Fruit fly (Drosophila melanogaster) whole organism, prepupa: ENCODE measurements around the gene Rim2.
A peak's percentile ranks its signal among the peaks of the same experiment; 100 is the strongest.

Experiments used
- Blimp-1 ChIP-seq: fragments of 200-800 bp; sonication (Bioruptor generic); optimal IDR thresholded peaks from 3 replicates; lab custom pipeline; 2017; ENCODE audit warnings: missing biosample characterization, missing genetic modification characterization, mild to moderate bottlenecking, moderate library complexity, missing genetic modification reagents
- CG10631 ChIP-seq: fragments of 200-800 bp; sonication (Bioruptor generic); optimal IDR thresholded peaks from 2 replicates; lab custom pipeline; 2016; ENCODE audit warnings: missing biosample characterization, missing genetic modification characterization
- CG10669 ChIP-seq: fragments of 200-800 bp; sonication (Bioruptor generic); optimal IDR thresholded peaks from 3 replicates; lab custom pipeline; 2018; ENCODE audit warnings: missing biosample characterization, mild to moderate bottlenecking, missing genetic modification characterization, moderate library complexity
- CG11902 ChIP-seq: fragments of 200-800 bp; sonication (Bioruptor generic); optimal IDR thresholded peaks from 3 replicates; lab custom pipeline; 2016; ENCODE audit warnings: missing biosample characterization, missing genetic modification characterization
- CG15336 ChIP-seq: fragments of 200-800 bp; sonication (Bioruptor generic); IDR thresholded peaks from 2 replicates; pipeline ENCODE4 v1.3.6; 2022; ENCODE audit warnings: missing biosample characterization, missing genetic modification characterization
- CG1621 ChIP-seq: fragments of 200-800 bp; sonication (Bioruptor generic); optimal IDR thresholded peaks from 3 replicates; lab custom pipeline; 2018; ENCODE audit warnings: missing biosample characterization, mild to moderate bottlenecking, missing genetic modification characterization
- CG16779 ChIP-seq: fragments of 200-800 bp; sonication (Bioruptor generic); optimal IDR thresholded peaks from 3 replicates; lab custom pipeline; 2017; ENCODE audit warnings: missing biosample characterization, mild to moderate bottlenecking, missing genetic modification characterization
- CG31627 ChIP-seq: fragments of 200-800 bp; sonication (Bioruptor generic); optimal IDR thresholded peaks from 3 replicates; lab custom pipeline; 2016; ENCODE audit warnings: missing biosample characterization, missing genetic modification characterization
- CG32006 ChIP-seq: fragments of 200-800 bp; sonication (Bioruptor generic); optimal IDR thresholded peaks from 3 replicates; lab custom pipeline; 2017; ENCODE audit warnings: missing biosample characterization, mild to moderate bottlenecking, missing genetic modification characterization
- CG34406 ChIP-seq: fragments of 200-800 bp; sonication (Bioruptor generic); optimal IDR thresholded peaks from 3 replicates; lab custom pipeline; 2016; ENCODE audit warnings: missing biosample characterization, missing genetic modification characterization
- CG6163 ChIP-seq: fragments of 200-800 bp; sonication (Bioruptor generic); IDR thresholded peaks from 3 replicates; pipeline ENCODE4 v1.3.6; 2022; ENCODE audit warnings: missing biosample characterization, missing genetic modification characterization
- CG6792 ChIP-seq: fragments of 200-800 bp; sonication (Bioruptor generic); optimal IDR thresholded peaks from 3 replicates; lab custom pipeline; 2016; ENCODE audit warnings: missing biosample characterization, missing genetic modification characterization
- CG6808 ChIP-seq: fragments of 200-800 bp; sonication (Bioruptor generic); optimal IDR thresholded peaks from 3 replicates; lab custom pipeline; 2017; ENCODE audit warnings: missing biosample characterization, missing genetic modification characterization, mild to moderate bottlenecking, moderate library complexity, missing genetic modification reagents
- CG6854 ChIP-seq: fragments of 200-800 bp; sonication (Bioruptor generic); optimal IDR thresholded peaks from 2 replicates; lab custom pipeline; 2017; ENCODE audit warnings: missing biosample characterization, mild to moderate bottlenecking, missing genetic modification characterization
- CG8119 ChIP-seq: fragments of 200-800 bp; sonication (Bioruptor generic); IDR thresholded peaks from 3 replicates; pipeline ENCODE4 v1.3.6; 2022; ENCODE audit warnings: missing biosample characterization, missing genetic modification characterization
- CG8319 ChIP-seq: fragments of 200-800 bp; sonication (Bioruptor generic); optimal IDR thresholded peaks from 3 replicates; lab custom pipeline; 2016; ENCODE audit warnings: missing biosample characterization, missing genetic modification characterization
- Eip75B ChIP-seq: fragments of 200-800 bp; sonication (Bioruptor generic); optimal IDR thresholded peaks from 3 replicates; lab custom pipeline; 2016; ENCODE audit warnings: missing biosample characterization, missing genetic modification characterization
- Eip78C ChIP-seq: fragments of 200-800 bp; sonication (Bioruptor generic); peaks from one replicate; lab custom pipeline; 2016; ENCODE audit warnings: missing biosample characterization, missing genetic modification characterization
- Eip93F ChIP-seq: fragments of 200-800 bp; sonication (Bioruptor generic); optimal IDR thresholded peaks from 2 replicates; lab custom pipeline; 2016; ENCODE audit warnings: missing biosample characterization, mild to moderate bottlenecking, missing genetic modification characterization
- Ets21C ChIP-seq: fragments of 200-800 bp; sonication (Bioruptor generic); optimal IDR thresholded peaks from 3 replicates; lab custom pipeline; 2016; ENCODE audit warnings: missing biosample characterization, missing genetic modification characterization
- Ets96B ChIP-seq: fragments of 200-800 bp; optimal IDR thresholded peaks from 2 replicates; lab custom pipeline; 2019; ENCODE audit warnings: missing biosample characterization, mild to moderate bottlenecking, missing genetic modification characterization, moderate library complexity
- Hr38 ChIP-seq: sonication (Bioruptor generic); optimal IDR thresholded peaks from 2 replicates; lab custom pipeline; 2016; ENCODE audit warnings: missing biosample characterization, missing genetic modification characterization
- Met ChIP-seq: fragments of 200-800 bp; sonication (Bioruptor generic); optimal IDR thresholded peaks from 3 replicates; lab custom pipeline; 2016; ENCODE audit warnings: missing biosample characterization, missing genetic modification characterization
- Smox ChIP-seq: fragments of 200-800 bp; sonication (Bioruptor generic); optimal IDR thresholded peaks from 3 replicates; lab custom pipeline; 2016; ENCODE audit warnings: missing biosample characterization, missing genetic modification characterization
- Sox14 ChIP-seq: fragments of 200-800 bp; sonication (Bioruptor generic); optimal IDR thresholded peaks from 3 replicates; lab custom pipeline; 2016; ENCODE audit warnings: missing biosample characterization, missing genetic modification characterization
- achi ChIP-seq: fragments of 200-800 bp; sonication (Bioruptor generic); optimal IDR thresholded peaks from 3 replicates; lab custom pipeline; 2016; ENCODE audit warnings: missing biosample characterization, missing genetic modification characterization
- acj6 ChIP-seq: fragments of 200-800 bp; sonication (Bioruptor generic); optimal IDR thresholded peaks from 3 replicates; lab custom pipeline; 2016; ENCODE audit warnings: missing biosample characterization, missing genetic modification characterization
- cyc ChIP-seq: fragments of 200-800 bp; sonication (Bioruptor generic); optimal IDR thresholded peaks from 3 replicates; lab custom pipeline; 2016; ENCODE audit warnings: missing biosample characterization, missing genetic modification characterization
- dsx ChIP-seq: fragments of 200-800 bp; optimal IDR thresholded peaks from 3 replicates; lab custom pipeline; 2019; ENCODE audit warnings: missing biosample characterization, mild to moderate bottlenecking, missing genetic modification characterization, moderate library complexity; ENCODE audit not compliant: poor library complexity, severe bottlenecking
- eg ChIP-seq: fragments of 200-800 bp; sonication (Bioruptor generic); IDR thresholded peaks from 3 replicates; pipeline ENCODE4 v1.3.6; 2022; ENCODE audit warnings: missing biosample characterization, missing genetic modification characterization
- esn ChIP-seq: fragments of 200-800 bp; sonication (Bioruptor generic); optimal IDR thresholded peaks from 2 replicates; lab custom pipeline; 2016; ENCODE audit warnings: missing biosample characterization, mild to moderate bottlenecking, missing genetic modification characterization, moderate library complexity
- fd59A ChIP-seq: fragments of 200-800 bp; sonication (Bioruptor generic); optimal IDR thresholded peaks from 2 replicates; lab custom pipeline; 2017; ENCODE audit warnings: missing biosample characterization, mild to moderate bottlenecking, missing genetic modification characterization, missing genetic modification reagents
- fd85E ChIP-seq: fragments of 200-800 bp; sonication (Bioruptor generic); optimal IDR thresholded peaks from 3 replicates; lab custom pipeline; 2016; ENCODE audit warnings: missing biosample characterization, missing genetic modification characterization
- fkh ChIP-seq: fragments of 200-800 bp; sonication (Bioruptor generic); optimal IDR thresholded peaks from 3 replicates; lab custom pipeline; 2017; ENCODE audit warnings: missing biosample characterization, mild to moderate bottlenecking, missing genetic modification characterization, moderate library complexity
- net ChIP-seq: fragments of 200-800 bp; sonication (Bioruptor generic); optimal IDR thresholded peaks from 3 replicates; lab custom pipeline; 2016; ENCODE audit warnings: missing biosample characterization, missing genetic modification characterization
- pdm3 ChIP-seq: fragments of 200-800 bp; sonication (Bioruptor generic); optimal IDR thresholded peaks from 3 replicates; lab custom pipeline; 2016; ENCODE audit warnings: missing biosample characterization, missing genetic modification characterization
- spab ChIP-seq: fragments of 200-800 bp; sonication (Bioruptor generic); optimal IDR thresholded peaks from 2 replicates; lab custom pipeline; 2017; ENCODE audit warnings: missing biosample characterization, mild to moderate bottlenecking, missing genetic modification characterization, missing genetic modification reagents
- ss ChIP-seq, 2 experiments: fragments of 200-800 bp; sonication (Bioruptor generic); optimal IDR thresholded peaks; 2 replicates in 1 of 2; 3 replicates in 1 of 2; lab custom pipeline; 2017 to 2018; ENCODE audit warnings: mild to moderate bottlenecking in 2 of 2, missing biosample characterization in 2 of 2, missing genetic modification characterization in 2 of 2, moderate library complexity in 1 of 2
- svp ChIP-seq: fragments of 200-800 bp; sonication (Bioruptor generic); peaks from one replicate; lab custom pipeline; 2016; ENCODE audit warnings: missing biosample characterization, missing genetic modification characterization
- topi ChIP-seq: fragments of 200-800 bp; sonication (Bioruptor generic); optimal IDR thresholded peaks from 3 replicates; lab custom pipeline; 2016; ENCODE audit warnings: missing biosample characterization, missing genetic modification characterization
- vri ChIP-seq: fragments of 200-800 bp; sonication (Bioruptor generic); optimal IDR thresholded peaks from 3 replicates; lab custom pipeline; 2016; ENCODE audit warnings: missing biosample characterization, mild to moderate bottlenecking, missing genetic modification characterization

Gene Rim2

DNA sequence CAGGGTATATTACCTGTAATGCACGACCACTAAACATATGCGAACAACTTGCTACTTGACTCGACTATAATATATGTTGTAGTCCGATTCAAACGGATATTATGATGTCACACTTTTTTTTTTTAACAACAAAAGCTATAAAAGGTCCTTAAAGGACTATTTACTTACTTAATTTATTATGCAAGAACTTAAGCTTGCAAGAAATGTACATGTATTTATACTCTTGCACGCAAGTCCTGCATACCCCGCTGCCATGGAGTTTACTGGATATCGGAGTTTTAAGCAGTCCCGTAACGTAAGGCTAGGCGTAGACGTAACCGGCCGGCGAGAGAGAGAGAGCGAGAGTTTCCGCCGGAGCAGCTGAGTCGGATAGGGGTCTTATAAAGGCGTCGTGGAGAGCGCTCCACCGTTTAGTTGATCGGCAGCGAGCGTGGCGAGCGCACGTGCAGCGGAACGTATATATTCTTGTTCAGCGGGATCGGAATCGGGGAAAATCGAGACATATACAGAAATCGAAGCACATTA lies 12.9 kb upstream of the Rim2 start (continued):
- no peak for TF ChIP-seq CG6854
- peak; percentile 76 for TF ChIP-seq CG31627 (GFP tag; lab: Kevin White, UChicago)
- peak; percentile 92 for TF ChIP-seq Sox14 (GFP tag; lab: Kevin White, UChicago)
- peak; percentile 25 for TF ChIP-seq dsx
- peak; percentile 72 for TF ChIP-seq CG11902 (GFP tag; lab: Kevin White, UChicago)
- peak; percentile 73 for TF ChIP-seq Met
- TF ChIP-seq fd85E (GFP tag; lab: Kevin White, UChicago): peak; percentile 60
- TF ChIP-seq CG32006: peak; percentile 99
- peak; percentile 43 for TF ChIP-seq Ets21C (GFP tag; lab: Kevin White, UChicago)
- peak; percentile 93 for TF ChIP-seq CG10631 (GFP tag; lab: Kevin White, UChicago)
- TF ChIP-seq CG6808: peak; percentile 51

DNA sequence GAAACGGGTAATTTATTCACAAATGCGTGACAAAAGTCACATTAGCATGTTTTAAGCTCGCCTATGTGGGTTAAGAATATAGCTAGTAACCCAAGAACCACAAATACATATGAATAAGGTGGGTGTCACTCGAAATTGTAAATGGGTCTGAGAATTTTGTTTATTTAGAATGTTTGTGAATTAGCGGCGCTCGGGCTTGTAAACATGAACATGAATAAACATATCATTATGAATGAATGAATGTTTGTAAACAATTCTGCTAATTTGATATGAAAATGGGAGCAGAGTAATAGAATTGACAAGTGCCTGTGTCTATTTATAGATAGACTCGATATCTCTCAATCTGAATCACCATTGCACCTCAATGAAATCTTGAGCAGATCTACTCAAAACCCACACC lies 10.9 kb upstream of the Rim2 start:
- peak; percentile 64 for TF ChIP-seq fkh
- no peak for TF ChIP-seq net (GFP tag; lab: Kevin White, UChicago)

DNA sequence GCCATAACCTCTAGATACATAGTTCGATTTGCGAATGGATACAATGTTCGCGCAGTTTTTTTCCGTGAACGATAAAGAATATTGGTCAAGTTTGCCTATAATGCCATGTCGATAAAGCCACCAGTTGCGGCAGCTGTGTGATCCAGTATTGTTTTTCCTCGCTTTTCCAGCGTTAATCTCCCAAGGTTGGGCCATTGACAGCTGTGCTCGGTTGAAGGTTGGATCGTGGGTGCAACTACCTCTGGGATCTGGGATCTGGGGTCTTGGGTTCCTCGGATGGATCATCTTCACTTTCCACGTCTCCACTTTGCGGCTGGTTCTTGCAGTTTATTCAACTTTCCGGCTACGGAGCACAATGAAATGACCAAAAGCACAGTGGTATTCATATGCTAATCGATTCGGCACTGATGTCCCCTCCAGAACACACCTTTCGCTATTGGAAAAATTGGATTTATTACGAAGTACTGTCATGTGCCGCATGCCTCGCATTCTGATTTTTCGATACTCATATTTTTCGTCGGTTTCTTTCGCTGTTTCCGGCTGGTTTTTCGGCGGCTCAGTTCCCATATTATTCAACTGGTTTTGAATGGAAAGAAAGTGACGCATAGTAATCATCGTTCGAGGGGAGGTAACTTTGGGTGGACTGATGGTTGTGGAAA lies 9.1 kb upstream of the Rim2 start:
- TF ChIP-seq CG6163 (GFP tag; lab: Robert Waterston, UW) (peak; percentile 50; the same call in 2 of the 3 replicates), esn (GFP tag; lab: Kevin White, UChicago) (no peak)

DNA sequence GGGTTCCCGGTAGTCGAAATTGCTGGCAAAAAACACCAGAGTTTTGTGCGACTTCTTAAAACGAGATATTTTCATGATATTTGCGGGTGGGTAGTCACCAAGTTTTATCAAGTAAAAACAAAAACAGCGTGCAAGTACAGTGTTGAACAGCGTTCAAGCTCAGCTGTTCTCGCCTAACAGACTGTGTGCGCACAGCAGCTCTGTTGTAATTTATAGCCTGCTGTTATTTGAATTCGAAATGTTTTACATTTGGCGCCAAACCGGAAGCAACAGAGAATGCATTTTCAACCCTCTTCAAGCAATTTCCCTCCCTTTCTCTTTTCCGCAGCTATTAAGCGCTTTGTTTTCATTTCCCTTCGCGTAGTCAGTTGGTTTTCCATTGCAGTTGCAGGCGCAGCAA lies 8.0 kb upstream of the Rim2 start, which contains the start of the genes CG17652 and CG17646:
Gene CG17652, minus strand, starts transcription at position 168 of the 400 bp plus-strand sequence.
Gene CG17646, plus strand, starts transcription at position 336 of the 400 bp plus-strand sequence.
- no peak for TF ChIP-seq eg
- TF ChIP-seq CG15336 (GFP tag; lab: Robert Waterston, UW): no peak
- no peak for TF ChIP-seq acj6
- no peak for TF ChIP-seq CG8119 (GFP tag; lab: Robert Waterston, UW)
- no peak for TF ChIP-seq cyc (GFP tag; lab: Kevin White, UChicago)
- no peak for TF ChIP-seq spab (GFP tag; lab: Kevin White, UChicago)
- TF ChIP-seq fkh: peak; percentile 66
- no peak for TF ChIP-seq Blimp-1 (GFP tag; lab: Kevin White, UChicago)
- TF ChIP-seq fd59A: no peak
- TF ChIP-seq topi: no peak
- no peak for TF ChIP-seq CG6808
- TF ChIP-seq CG6163 (GFP tag; lab: Robert Waterston, UW): peak; percentile 45; the same call in 2 of the 3 replicates
- no peak for TF ChIP-seq Met
- TF ChIP-seq Smox: no peak
- TF ChIP-seq esn (GFP tag; lab: Kevin White, UChicago): peak; percentile 40
- peak; percentile 2 for TF ChIP-seq Sox14 (GFP tag; lab: Kevin White, UChicago)
- peak; percentile 61 for TF ChIP-seq Eip78C (GFP tag; lab: Kevin White, UChicago)
- peak; percentile 15 for TF ChIP-seq vri (GFP tag; lab: Kevin White, UChicago)
- TF ChIP-seq CG6854: peak; percentile 1
- peak in 1 of 2 experiments; percentile 8 for TF ChIP-seq ss (GFP tag; optimal IDR thresholded peaks at IDR 0.05; lab: Kevin White, UChicago)
- no peak for TF ChIP-seq CG8319 (GFP tag; lab: Kevin White, UChicago)
- TF ChIP-seq Eip75B (GFP tag; lab: Kevin White, UChicago): no peak
- TF ChIP-seq CG6792: no peak
- no peak for TF ChIP-seq CG11902 (GFP tag; lab: Kevin White, UChicago)
- no peak for TF ChIP-seq achi (GFP tag; lab: Kevin White, UChicago)
- TF ChIP-seq CG16779 (tag; lab: Kevin White, UChicago): no peak

DNA sequence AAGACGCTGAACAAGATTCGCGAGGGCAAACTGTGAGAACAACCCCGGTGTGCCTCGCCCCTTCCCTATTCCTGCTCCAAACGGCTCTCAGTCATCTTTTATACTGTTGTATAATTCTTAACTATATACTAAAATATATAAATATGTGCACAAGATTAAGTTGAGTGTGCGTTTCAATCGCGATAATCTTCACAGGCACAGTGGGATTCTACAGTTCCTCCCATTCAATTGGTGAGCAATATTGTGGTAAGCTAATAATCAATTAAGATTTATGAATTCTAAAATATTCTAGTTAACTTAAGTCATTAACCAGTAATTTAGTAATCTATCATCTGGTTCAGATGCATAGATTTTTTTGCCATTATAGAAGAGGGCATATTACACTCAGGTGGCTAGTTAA lies 6.7 kb upstream of the Rim2 start:
- TF ChIP-seq spab (GFP tag; lab: Kevin White, UChicago) (no peak), pdm3 (GFP tag; lab: Kevin White, UChicago) (no peak), vri (GFP tag; lab: Kevin White, UChicago) (peak; percentile 38), Met (no peak), CG6808 (no peak), CG16779 (tag; lab: Kevin White, UChicago) (no peak), fd85E (GFP tag; lab: Kevin White, UChicago) (no peak), CG8119 (GFP tag; lab: Robert Waterston, UW) (no peak), Eip93F (GFP tag; lab: Kevin White, UChicago) (no peak), Eip78C (GFP tag; lab: Kevin White, UChicago) (peak; percentile 57), CG10669 (GFP tag; lab: Kevin White, UChicago) (no peak), eg (no peak), CG6163 (GFP tag; lab: Robert Waterston, UW) (no peak), Blimp-1 (GFP tag; lab: Kevin White, UChicago) (no peak), svp (GFP tag; lab: Kevin White, UChicago) (peak; percentile 29), fkh (peak; percentile 17), CG1621 (tag; lab: Kevin White, UChicago) (no peak), Hr38 (GFP tag; lab: Kevin White, UChicago) (no peak), Ets96B (no peak), CG34406 (GFP tag; lab: Kevin White, UChicago) (no peak), CG6792 (no peak)
